Worm (Caenorhabditis elegans): Measurements from ENCODE around the gene ctns-1.

ctns-1 gene

ce11 chrII:8131413-8131966, 5.2 kb downstream of the ctns-1 start (continued):
- TF ChIP-seq nhr-6 (tag; optimal IDR thresholded peaks at IDR 0.05), result no peak
- peak; percentile 57 for TF ChIP-seq nhr-42 (GFP tag; IDR thresholded peaks at IDR 0.05)
- no peak for TF ChIP-seq Y75B8A.6 (GFP tag; IDR thresholded peaks at IDR 0.05)
- TF ChIP-seq nhr-77 (tag; optimal IDR thresholded peaks at IDR 0.05), result peak; percentile 16
- no peak for TF ChIP-seq ceh-62 (tag; optimal IDR thresholded peaks at IDR 0.05)
- no peak for TF ChIP-seq spr-3 (GFP tag; optimal IDR thresholded peaks at IDR 0.05)
- no peak for TF ChIP-seq pqm-1 (tag; optimal IDR thresholded peaks at IDR 0.05)
- no peak for TF ChIP-seq attf-4 (tag; optimal IDR thresholded peaks at IDR 0.05)
- TF ChIP-seq hmg-1.1 (GFP tag; IDR thresholded peaks at IDR 0.05), result peak; percentile 67
- no peak for TF ChIP-seq dmd-6 (GFP tag; IDR thresholded peaks at IDR 0.05)
- peak; percentile 35 for TF ChIP-seq mxl-3 (GFP tag; optimal IDR thresholded peaks at IDR 0.05)
- TF ChIP-seq ces-1 (GFP tag; optimal IDR thresholded peaks at IDR 0.05), result no peak
- no peak for TF ChIP-seq ceh-32 (tag; optimal IDR thresholded peaks at IDR 0.05; ENCODE audit: poor library complexity)
- no peak for TF ChIP-seq F10B5.3 (tag; optimal IDR thresholded peaks at IDR 0.05)
- no peak for TF ChIP-seq snpc-1.2 (GFP tag; IDR thresholded peaks at IDR 0.05)
- TF ChIP-seq arid-1 (GFP tag; conservative IDR thresholded peaks at IDR 0.05), result no peak
- no peak for TF ChIP-seq madf-5 (GFP tag; IDR thresholded peaks at IDR 0.05)
- TF ChIP-seq unc-130 (GFP tag; optimal IDR thresholded peaks at IDR 0.05), result no peak
- no peak for TF ChIP-seq lin-29 (GFP tag; IDR thresholded peaks at IDR 0.05)
- no peak for TF ChIP-seq lin-39 (tag; optimal IDR thresholded peaks at IDR 0.05)
- TF ChIP-seq unc-39 (tag; optimal IDR thresholded peaks at IDR 0.05), result no peak
- TF ChIP-seq ceh-20 (GFP tag; IDR thresholded peaks at IDR 0.05), result peak; percentile 39; the same call in 1 of the 2 replicates
- no peak for TF ChIP-seq zfp-3 (GFP tag; conservative IDR thresholded peaks at IDR 0.05)
- no peak for TF ChIP-seq nhr-41 (GFP tag; IDR thresholded peaks at IDR 0.05)
- no peak for TF ChIP-seq zfp-2 (tag; optimal IDR thresholded peaks at IDR 0.05)
- peak in 1 of 2 experiments; percentile 51 for TF ChIP-seq unc-62 (GFP tag; optimal IDR thresholded peaks at IDR 0.05 in 1 of 2)
- no peak for TF ChIP-seq unc-62 (tag; optimal IDR thresholded peaks at IDR 0.05)
- no peak for TF ChIP-seq Y105C5A.15 (GFP tag; IDR thresholded peaks at IDR 0.05)
- TF ChIP-seq duxl-1 (tag; optimal IDR thresholded peaks at IDR 0.05; ENCODE audit: poor library complexity), result no peak
- TF ChIP-seq zip-11 (GFP tag; IDR thresholded peaks at IDR 0.05), result no peak
- peak; percentile 82; the same call in 1 of the 2 replicates for TF ChIP-seq ctbp-1 (GFP tag; IDR thresholded peaks at IDR 0.05)
- no peak for TF ChIP-seq F49E8.2 (tag; optimal IDR thresholded peaks at IDR 0.05; ENCODE audit: borderline replicate concordance)
- peak; percentile 9 for TF ChIP-seq nhr-102 (tag; optimal IDR thresholded peaks at IDR 0.05)
- TF ChIP-seq F44E2.7 (GFP tag; IDR thresholded peaks at IDR 0.05), result no peak
- TF ChIP-seq Y48G9A.11 (GFP tag; IDR thresholded peaks at IDR 0.05), result no peak
- no peak for TF ChIP-seq nhr-111 (GFP tag; optimal IDR thresholded peaks at IDR 0.05)
- TF ChIP-seq lin-1 (GFP tag; IDR thresholded peaks at IDR 0.05), result no peak
- TF ChIP-seq mdl-1 (tag; optimal IDR thresholded peaks at IDR 0.05), result no peak
- no peak; the same call in 1 of the 2 replicates for TF ChIP-seq T26A8.4 (GFP tag; IDR thresholded peaks at IDR 0.05)
- TF ChIP-seq D1046.2 (GFP tag; IDR thresholded peaks at IDR 0.05), result 0 out of 2 replicates have a peak, but pooled peaks have one; percentile 57
- TF ChIP-seq spr-1 (tag; optimal IDR thresholded peaks at IDR 0.05), result peak; percentile 31
- TF ChIP-seq gei-8 (GFP tag; optimal IDR thresholded peaks at IDR 0.05), result no peak
- TF ChIP-seq skn-1 (tag; optimal IDR thresholded peaks at IDR 0.05), result no peak
- TF ChIP-seq aly-2 (tag; optimal IDR thresholded peaks at IDR 0.05), result no peak
- TF ChIP-seq mes-2 (tag; optimal IDR thresholded peaks at IDR 0.05; ENCODE audit: poor library complexity, severe bottlenecking), result peak; percentile 43
- 0 out of 2 replicates have a peak, but pooled peaks have one; percentile 15 for TF ChIP-seq tra-1 (GFP tag; IDR thresholded peaks at IDR 0.05)
- no peak for TF ChIP-seq ztf-7 (tag; optimal IDR thresholded peaks at IDR 0.05)
- TF ChIP-seq jun-1 (tag; optimal IDR thresholded peaks at IDR 0.05), result no peak
- no peak for TF ChIP-seq lin-13 (GFP tag; optimal IDR thresholded peaks at IDR 0.05)
- no peak for TF ChIP-seq fos-1 (tag; optimal IDR thresholded peaks at IDR 0.05)
- no peak for TF ChIP-seq php-3 (GFP tag; IDR thresholded peaks at IDR 0.05)
